ENCODE assay signal across 1 fruit fly cellular context in the genomic region with DNA sequence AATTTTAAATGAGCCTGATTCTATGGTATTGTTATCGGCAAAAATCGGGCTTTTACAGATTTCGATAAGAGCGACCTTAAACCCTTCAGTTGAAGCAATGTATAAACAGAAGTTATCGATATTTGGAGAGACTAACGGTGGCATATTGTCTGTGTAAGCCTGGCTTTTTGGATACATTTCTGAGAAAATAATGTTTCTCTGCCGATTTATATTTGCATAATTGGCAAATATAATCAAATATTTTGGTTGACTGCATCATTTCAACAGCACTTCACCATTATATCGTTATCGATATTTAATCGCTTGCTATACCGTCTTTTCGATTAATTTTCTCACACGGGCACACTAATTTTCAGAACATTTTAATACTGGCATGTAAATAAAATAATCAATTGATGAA.
TF ChIP-seq lines count a peak whose summit lies in the region.

CG16952 (plus strand) TSS at position 341 of the 400 bp plus-strand sequence.

TF ChIP-seq in whole organism, embryonic, 481 proteins besides CTCF, POLR2A, EP300 and RAD21 (continued from another document and continues in another):
- no peak for TF ChIP-seq Hey (tag; optimal IDR thresholded peaks at IDR 0.05; lab: Kevin White, UChicago)
- no peak for TF ChIP-seq Sry-β (GFP tag; optimal IDR thresholded peaks at IDR 0.05; lab: Kevin White, UChicago)
- TF ChIP-seq nom (GFP tag; optimal IDR thresholded peaks at IDR 0.05; lab: Kevin White, UChicago): no peak
- peak; percentile 83 for TF ChIP-seq Sry-δ (GFP tag; optimal IDR thresholded peaks at IDR 0.05; lab: Kevin White, UChicago)
- TF ChIP-seq dmrt99B (tag; optimal IDR thresholded peaks at IDR 0.05; lab: Kevin White, UChicago): no peak
- no peak for TF ChIP-seq Dip3 (GFP tag; optimal IDR thresholded peaks at IDR 0.05; lab: Kevin White, UChicago)
- TF ChIP-seq Xrp1 (GFP tag; IDR thresholded peaks at IDR 0.05; lab: Robert Waterston, UW): no peak
- TF ChIP-seq CG8281 (tag; optimal IDR thresholded peaks at IDR 0.05; lab: Kevin White, UChicago): no peak
- TF ChIP-seq BtbVII (GFP tag; optimal IDR thresholded peaks at IDR 0.05; lab: Kevin White, UChicago): no peak
- TF ChIP-seq CG10147 (GFP tag; optimal IDR thresholded peaks at IDR 0.05; lab: Kevin White, UChicago): peak; percentile 4
- no peak for TF ChIP-seq CG17359 (tag; optimal IDR thresholded peaks at IDR 0.05; lab: Kevin White, UChicago)
- no peak for TF ChIP-seq lab (GFP tag; optimal IDR thresholded peaks at IDR 0.05; lab: Kevin White, UChicago)
- TF ChIP-seq Deaf1 (tag; optimal IDR thresholded peaks at IDR 0.05; lab: Kevin White, UChicago): no peak
- no peak for TF ChIP-seq Atf6 (GFP tag; IDR thresholded peaks at IDR 0.05; lab: Robert Waterston, UW)
- TF ChIP-seq Adf1 (GFP tag; IDR thresholded peaks at IDR 0.05; lab: Robert Waterston, UW): no peak
- TF ChIP-seq inv (GFP tag; IDR thresholded peaks at IDR 0.05; lab: Robert Waterston, UW; ENCODE audit: partially characterized antibody): peak; percentile 89
- TF ChIP-seq Rfx (GFP tag; IDR thresholded peaks at IDR 0.05; lab: Robert Waterston, UW): 0 out of 2 replicates have a peak, but pooled peaks have one; percentile 17
- TF ChIP-seq CG3847 (GFP tag; IDR thresholded peaks at IDR 0.05; lab: Robert Waterston, UW): no peak
- no peak for TF ChIP-seq CG2889 (GFP tag; IDR thresholded peaks at IDR 0.05; lab: Robert Waterston, UW)
- TF ChIP-seq Fer3 (tag; optimal IDR thresholded peaks at IDR 0.05; lab: Kevin White, UChicago): no peak
- no peak for TF ChIP-seq dysf (GFP tag; IDR thresholded peaks at IDR 0.05; lab: Robert Waterston, UW)
- TF ChIP-seq CG9797 (GFP tag; optimal IDR thresholded peaks at IDR 0.05; lab: Kevin White, UChicago): peak; percentile 63
- TF ChIP-seq CG3838 (GFP tag; optimal IDR thresholded peaks at IDR 0.05; lab: Kevin White, UChicago): no peak
- TF ChIP-seq sqz (GFP tag; optimal IDR thresholded peaks at IDR 0.05; lab: Kevin White, UChicago): no peak
- TF ChIP-seq ERR (GFP tag; optimal IDR thresholded peaks at IDR 0.05; lab: Kevin White, UChicago): no peak
- TF ChIP-seq fru (optimal IDR thresholded peaks at IDR 0.05; lab: Kevin White, UChicago): no peak
- TF ChIP-seq CG11696 (GFP tag; IDR thresholded peaks at IDR 0.05; lab: Robert Waterston, UW): no peak
- TF ChIP-seq NK7.1 (GFP tag; optimal IDR thresholded peaks at IDR 0.05; lab: Kevin White, UChicago): no peak
- TF ChIP-seq HmgD (GFP tag; optimal IDR thresholded peaks at IDR 0.05; lab: Kevin White, UChicago): peak; percentile 0
- no peak for TF ChIP-seq CG1024 (GFP tag; IDR thresholded peaks at IDR 0.05; lab: Robert Waterston, UW)
- TF ChIP-seq CG9215 (GFP tag; IDR thresholded peaks at IDR 0.05; lab: Robert Waterston, UW): no peak
- no peak for TF ChIP-seq CG14014 (GFP tag; IDR thresholded peaks at IDR 0.05; lab: Robert Waterston, UW)
- no peak for TF ChIP-seq maf-S (GFP tag; optimal IDR thresholded peaks at IDR 0.05; lab: Kevin White, UChicago)
- no peak for TF ChIP-seq CG14441 (GFP tag; IDR thresholded peaks at IDR 0.05; lab: Robert Waterston, UW)
- TF ChIP-seq CG7271 (tag; optimal IDR thresholded peaks at IDR 0.05; lab: Kevin White, UChicago): no peak
- TF ChIP-seq mam (GFP tag; optimal IDR thresholded peaks at IDR 0.05; lab: Kevin White, UChicago): no peak
- peak; percentile 92 for TF ChIP-seq hb (GFP tag; IDR thresholded peaks at IDR 0.05; lab: Robert Waterston, UW; ENCODE audit: partially characterized antibody)
- TF ChIP-seq Ada2b (GFP tag; IDR thresholded peaks at IDR 0.05; lab: Robert Waterston, UW): no peak
- TF ChIP-seq fd96Cb (tag; optimal IDR thresholded peaks at IDR 0.05; lab: Kevin White, UChicago): no peak
- TF ChIP-seq unc-4 (GFP tag; IDR thresholded peaks at IDR 0.05; lab: Robert Waterston, UW; ENCODE audit: partially characterized antibody): peak; percentile 89
- no peak for TF ChIP-seq CG12769 (tag; optimal IDR thresholded peaks at IDR 0.05; lab: Kevin White, UChicago)
- TF ChIP-seq CG7839 (tag; optimal IDR thresholded peaks at IDR 0.05; lab: Kevin White, UChicago): no peak
- TF ChIP-seq CG8924 (tag; optimal IDR thresholded peaks at IDR 0.05; lab: Kevin White, UChicago): peak; percentile 30
- TF ChIP-seq CG6765 (GFP tag; optimal IDR thresholded peaks at IDR 0.05; lab: Kevin White, UChicago): no peak
- TF ChIP-seq CG8388 (GFP tag; optimal IDR thresholded peaks at IDR 0.05; lab: Kevin White, UChicago): no peak
- TF ChIP-seq Tbp (GFP tag; optimal IDR thresholded peaks at IDR 0.05; lab: Kevin White, UChicago): no peak
- peak; percentile 56 for TF ChIP-seq Dp (GFP tag; optimal IDR thresholded peaks at IDR 0.05; lab: Kevin White, UChicago)
- no peak for TF ChIP-seq grau (tag; optimal IDR thresholded peaks at IDR 0.05; lab: Kevin White, UChicago)
- no peak for TF ChIP-seq esg (GFP tag; conservative IDR thresholded peaks at IDR 0.05; lab: Robert Waterston, UW)
- no peak for TF ChIP-seq HLH3B (GFP tag; IDR thresholded peaks at IDR 0.05; lab: Robert Waterston, UW)
- TF ChIP-seq bbx (GFP tag; IDR thresholded peaks at IDR 0.05; lab: Robert Waterston, UW; ENCODE audit: partially characterized antibody): peak; percentile 70
- TF ChIP-seq lbe (GFP tag; optimal IDR thresholded peaks at IDR 0.05; lab: Kevin White, UChicago): no peak
- TF ChIP-seq CG11093 (GFP tag; IDR thresholded peaks at IDR 0.05; lab: Robert Waterston, UW): no peak
- no peak for TF ChIP-seq Dek (tag; optimal IDR thresholded peaks at IDR 0.05; lab: Kevin White, UChicago)
- TF ChIP-seq Dfd (GFP tag; optimal IDR thresholded peaks at IDR 0.05; lab: Kevin White, UChicago): no peak
- peak; percentile 58 for TF ChIP-seq CG1603 (tag; optimal IDR thresholded peaks at IDR 0.05; lab: Kevin White, UChicago)
- no peak for TF ChIP-seq p53 (GFP tag; optimal IDR thresholded peaks at IDR 0.05; lab: Kevin White, UChicago)
- TF ChIP-seq C15 (GFP tag; IDR thresholded peaks at IDR 0.05; lab: Robert Waterston, UW): no peak
- no peak for TF ChIP-seq CG13296 (GFP tag; optimal IDR thresholded peaks at IDR 0.05; lab: Kevin White, UChicago)
- no peak for TF ChIP-seq CG14667 (GFP tag; IDR thresholded peaks at IDR 0.05; lab: Robert Waterston, UW)
- TF ChIP-seq knrl (GFP tag; IDR thresholded peaks at IDR 0.05; lab: Robert Waterston, UW; ENCODE audit: partially characterized antibody): peak; percentile 85; the same call in 2 of the 3 replicates
- no peak for TF ChIP-seq sob (GFP tag; IDR thresholded peaks at IDR 0.05; lab: Robert Waterston, UW)
- TF ChIP-seq gfzf (GFP tag; optimal IDR thresholded peaks at IDR 0.05; lab: Kevin White, UChicago): peak; percentile 61
- TF ChIP-seq hth (optimal IDR thresholded peaks at IDR 0.05; lab: Kevin White, UChicago): no peak
- no peak for TF ChIP-seq crc (GFP tag; optimal IDR thresholded peaks at IDR 0.05; lab: Kevin White, UChicago)
- no peak for TF ChIP-seq pfk (GFP tag; optimal IDR thresholded peaks at IDR 0.05; lab: Kevin White, UChicago)
- TF ChIP-seq kah (GFP tag; optimal IDR thresholded peaks at IDR 0.05; lab: Kevin White, UChicago): no peak
- TF ChIP-seq CG5180 (GFP tag; optimal IDR thresholded peaks at IDR 0.05; lab: Kevin White, UChicago): no peak
- no peak for TF ChIP-seq CG9817 (tag; optimal IDR thresholded peaks at IDR 0.05; lab: Kevin White, UChicago)
- no peak for TF ChIP-seq wor (GFP tag; IDR thresholded peaks at IDR 0.05; lab: Robert Waterston, UW)
- TF ChIP-seq ind (GFP tag; optimal IDR thresholded peaks at IDR 0.05; lab: Kevin White, UChicago): no peak
- no peak for TF ChIP-seq CG4404 (GFP tag; IDR thresholded peaks at IDR 0.05; lab: Robert Waterston, UW)
- peak; percentile 47 for TF ChIP-seq CG10267 (tag; optimal IDR thresholded peaks at IDR 0.05; lab: Kevin White, UChicago)
- no peak for TF ChIP-seq danr (GFP tag; IDR thresholded peaks at IDR 0.05; lab: Robert Waterston, UW)
- TF ChIP-seq H2.0 (GFP tag; IDR thresholded peaks at IDR 0.05; lab: Robert Waterston, UW): no peak
- peak; percentile 23 for TF ChIP-seq Sin3A (optimal IDR thresholded peaks at IDR 0.05; lab: Kevin White, UChicago)
- TF ChIP-seq ATbp (GFP tag; optimal IDR thresholded peaks at IDR 0.05; lab: Kevin White, UChicago): no peak
- TF ChIP-seq CG1233 (GFP tag; optimal IDR thresholded peaks at IDR 0.05; lab: Kevin White, UChicago): no peak
- TF ChIP-seq hbn (GFP tag; IDR thresholded peaks at IDR 0.05; lab: Robert Waterston, UW; ENCODE audit: partially characterized antibody): peak; percentile 83
- no peak for TF ChIP-seq dm (GFP tag; optimal IDR thresholded peaks at IDR 0.05; lab: Kevin White, UChicago)
- TF ChIP-seq pho (GFP tag; optimal IDR thresholded peaks at IDR 0.05; lab: Kevin White, UChicago): peak; percentile 27
- TF ChIP-seq CG3163 (GFP tag; optimal IDR thresholded peaks at IDR 0.05; lab: Kevin White, UChicago): no peak
- TF ChIP-seq tap (tag; optimal IDR thresholded peaks at IDR 0.05; lab: Kevin White, UChicago): no peak
- TF ChIP-seq z (GFP tag; IDR thresholded peaks at IDR 0.05; lab: Robert Waterston, UW): no peak
- TF ChIP-seq Aef1 (GFP tag; IDR thresholded peaks at IDR 0.05; lab: Robert Waterston, UW): no peak
- no peak for TF ChIP-seq CG11456 (GFP tag; IDR thresholded peaks at IDR 0.05; lab: Robert Waterston, UW)
- TF ChIP-seq CG14050 (GFP tag; IDR thresholded peaks at IDR 0.05; lab: Robert Waterston, UW): no peak
- TF ChIP-seq CG6175 (GFP tag; IDR thresholded peaks at IDR 0.05; lab: Robert Waterston, UW): no peak
- no peak for TF ChIP-seq hkb (optimal IDR thresholded peaks at IDR 0.05; lab: Kevin White, UChicago)
- TF ChIP-seq hkb (GFP tag; IDR thresholded peaks at IDR 0.05; lab: Robert Waterston, UW): no peak
- TF ChIP-seq Myb (GFP tag; optimal IDR thresholded peaks at IDR 0.05; lab: Kevin White, UChicago): peak; percentile 51
- no peak for TF ChIP-seq ab (GFP tag; optimal IDR thresholded peaks at IDR 0.05; lab: Kevin White, UChicago)
- no peak for TF ChIP-seq sug (tag; optimal IDR thresholded peaks at IDR 0.05; lab: Kevin White, UChicago)
- TF ChIP-seq CG4360 (GFP tag; IDR thresholded peaks at IDR 0.05; lab: Robert Waterston, UW): no peak
- TF ChIP-seq disco-r (GFP tag; optimal IDR thresholded peaks at IDR 0.05; lab: Kevin White, UChicago): no peak
- TF ChIP-seq Spps (tag; optimal IDR thresholded peaks at IDR 0.05; lab: Kevin White, UChicago): no peak
- no peak for TF ChIP-seq Nf-YC (tag; optimal IDR thresholded peaks at IDR 0.05; lab: Kevin White, UChicago)
- TF ChIP-seq ssp (GFP tag; IDR thresholded peaks at IDR 0.05; lab: Robert Waterston, UW): peak; percentile 91
- no peak for TF ChIP-seq D (optimal IDR thresholded peaks at IDR 0.05; lab: Kevin White, UChicago)
- TF ChIP-seq D (GFP tag; optimal IDR thresholded peaks at IDR 0.05; lab: Kevin White, UChicago): no peak
- no peak for TF ChIP-seq tgo (GFP tag; IDR thresholded peaks at IDR 0.05; lab: Robert Waterston, UW)
- peak; percentile 3 for TF ChIP-seq CG33213 (GFP tag; optimal IDR thresholded peaks at IDR 0.05; lab: Kevin White, UChicago)
- no peak for TF ChIP-seq shn (GFP tag; optimal IDR thresholded peaks at IDR 0.05; lab: Kevin White, UChicago)
- no peak for TF ChIP-seq tup (GFP tag; optimal IDR thresholded peaks at IDR 0.05; lab: Kevin White, UChicago)
- TF ChIP-seq CG4730 (GFP tag; IDR thresholded peaks at IDR 0.05; lab: Robert Waterston, UW): no peak
- no peak for TF ChIP-seq grn (GFP tag; optimal IDR thresholded peaks at IDR 0.05; lab: Kevin White, UChicago)
- no peak for TF ChIP-seq CG15696 (tag; optimal IDR thresholded peaks at IDR 0.05; lab: Kevin White, UChicago)
- no peak for TF ChIP-seq CG1792 (GFP tag; optimal IDR thresholded peaks at IDR 0.05; lab: Kevin White, UChicago)
- no peak for TF ChIP-seq CG18764 (GFP tag; optimal IDR thresholded peaks at IDR 0.05; lab: Kevin White, UChicago)
- TF ChIP-seq CG3995 (GFP tag; optimal IDR thresholded peaks at IDR 0.05; lab: Kevin White, UChicago): no peak
- no peak for TF ChIP-seq kni (GFP tag; optimal IDR thresholded peaks at IDR 0.05; lab: Kevin White, UChicago)
- TF ChIP-seq CG31441 (GFP tag; IDR thresholded peaks at IDR 0.05; lab: Robert Waterston, UW): no peak
- TF ChIP-seq Ets65A (GFP tag; lab: Kevin White, UChicago): no peak
- no peak for TF ChIP-seq Mad (GFP tag; optimal IDR thresholded peaks at IDR 0.05; lab: Kevin White, UChicago)
- peak; percentile 26 for TF ChIP-seq CG4617 (GFP tag; optimal IDR thresholded peaks at IDR 0.05; lab: Kevin White, UChicago; ENCODE audit: borderline replicate concordance)
- TF ChIP-seq CG15601 (tag; optimal IDR thresholded peaks at IDR 0.05; lab: Kevin White, UChicago): peak; percentile 16
- TF ChIP-seq Ssrp (tag; optimal IDR thresholded peaks at IDR 0.05; lab: Kevin White, UChicago): no peak
- TF ChIP-seq Jarid2 (GFP tag; optimal IDR thresholded peaks at IDR 0.05; lab: Kevin White, UChicago): no peak
- no peak for TF ChIP-seq sima (GFP tag; optimal IDR thresholded peaks at IDR 0.05; lab: Kevin White, UChicago)
- peak; percentile 12 for TF ChIP-seq CG9727 (GFP tag; optimal IDR thresholded peaks at IDR 0.05; lab: Kevin White, UChicago)
- TF ChIP-seq CG13624 (GFP tag; optimal IDR thresholded peaks at IDR 0.05; lab: Kevin White, UChicago): peak; percentile 18
- no peak for TF ChIP-seq CG14965 (GFP tag; optimal IDR thresholded peaks at IDR 0.05; lab: Kevin White, UChicago; ENCODE audit: borderline replicate concordance)
- TF ChIP-seq CG18619 (GFP tag; optimal IDR thresholded peaks at IDR 0.05; lab: Kevin White, UChicago): no peak
- no peak for TF ChIP-seq CG4707 (GFP tag; optimal IDR thresholded peaks at IDR 0.05; lab: Kevin White, UChicago)
- TF ChIP-seq CG34224 (GFP tag; IDR thresholded peaks at IDR 0.05; lab: Robert Waterston, UW; ENCODE audit: partially characterized antibody): peak; percentile 85
- TF ChIP-seq kay (GFP tag; optimal IDR thresholded peaks at IDR 0.05; lab: Kevin White, UChicago): no peak
- TF ChIP-seq ara (GFP tag; IDR thresholded peaks at IDR 0.05; lab: Robert Waterston, UW): no peak
- TF ChIP-seq CG1647 (GFP tag; optimal IDR thresholded peaks at IDR 0.05; lab: Kevin White, UChicago): no peak
- TF ChIP-seq sna (GFP tag; IDR thresholded peaks at IDR 0.05; lab: Robert Waterston, UW; ENCODE audit: partially characterized antibody): peak; percentile 91
- TF ChIP-seq CG15514 (GFP tag; optimal IDR thresholded peaks at IDR 0.05; lab: Kevin White, UChicago): peak; percentile 53
- TF ChIP-seq CG30431 (GFP tag; optimal IDR thresholded peaks at IDR 0.05; lab: Kevin White, UChicago): no peak
- no peak for TF ChIP-seq Optix (GFP tag; IDR thresholded peaks at IDR 0.05; lab: Robert Waterston, UW)
- peak; percentile 14 for TF ChIP-seq NC2β (GFP tag; optimal IDR thresholded peaks at IDR 0.05; lab: Kevin White, UChicago)
- no peak for TF ChIP-seq CG12219 (GFP tag; optimal IDR thresholded peaks at IDR 0.05; lab: Kevin White, UChicago)
